Worm (Caenorhabditis elegans): ENCODE results near the gene pigx-1.

DNA sequence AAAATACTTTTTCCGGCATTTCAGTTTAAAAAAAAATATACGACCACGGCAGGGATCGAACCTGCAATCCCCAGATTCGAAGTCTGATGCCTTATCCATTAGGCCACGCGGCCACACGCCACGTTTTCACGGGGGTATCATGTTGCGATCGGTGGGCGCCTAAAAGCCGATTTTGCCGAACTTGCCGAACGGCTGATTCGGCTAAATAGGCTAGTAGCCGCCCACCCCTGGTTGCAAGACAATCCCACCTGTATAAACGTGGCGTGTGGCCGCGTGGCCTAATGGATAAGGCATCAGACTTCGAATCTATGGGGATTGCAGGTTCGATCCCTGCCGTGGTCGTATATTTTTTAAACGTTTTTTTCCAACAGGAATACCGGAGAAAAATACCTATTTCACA lies 7.7 kb downstream of the pigx-1 start:
- TF ChIP-seq mls-2 (tag; optimal IDR thresholded peaks at IDR 0.05) (no peak), mab-5 (tag; optimal IDR thresholded peaks at IDR 0.05) (no peak), nhr-237 (tag; optimal IDR thresholded peaks at IDR 0.05) (no peak), elt-1 (tag; optimal IDR thresholded peaks at IDR 0.05; ENCODE audit: borderline replicate concordance, insufficient read depth) (no peak), unc-39 (tag; optimal IDR thresholded peaks at IDR 0.05) (no peak), ceh-39 (tag; optimal IDR thresholded peaks at IDR 0.05) (no peak), cnd-1 (tag; optimal IDR thresholded peaks at IDR 0.05) (no peak), unc-62 (GFP tag; optimal IDR thresholded peaks at IDR 0.05) (no peak), elt-3 (tag; optimal IDR thresholded peaks at IDR 0.05) (no peak), ceh-83 (GFP tag; optimal IDR thresholded peaks at IDR 0.05) (no peak), M03D4.4 (tag; optimal IDR thresholded peaks at IDR 0.05) (no peak), flh-1 (GFP tag; optimal IDR thresholded peaks at IDR 0.05) (no peak)
